Worm (Caenorhabditis elegans) whole organism, young adult: Measurements from ENCODE around the gene vps-37.

Experiments used
- F49E8.2 ChIP-seq: sonication (generic microtip); optimal IDR thresholded peaks from 3 replicates; lab custom pipeline; 2017; ENCODE audit warnings: missing genetic modification characterization, mild to moderate bottlenecking, missing compliant biosample characterization, antibody characterized with exemption, moderate library complexity; ENCODE audit not compliant: insufficient read depth
- T07F8.4 ChIP-seq: sonication (generic microtip); optimal IDR thresholded peaks from 2 replicates; lab custom pipeline; 2016; ENCODE audit warnings: mild to moderate bottlenecking, missing genetic modification characterization, moderate library complexity, missing compliant biosample characterization
- aptf-3 ChIP-seq: fragments of 200-800 bp; sonication (Bioruptor generic); IDR thresholded peaks from 2 replicates; pipeline ENCODE4 v1.3.6; 2022; ENCODE audit warnings: missing genetic modification characterization, missing compliant biosample characterization
- ceh-100 ChIP-seq: fragments of 200-800 bp; sonication (Bioruptor generic); IDR thresholded peaks from 2 replicates; pipeline ENCODE4 v1.3.6; 2022; ENCODE audit warnings: missing genetic modification reagents, missing genetic modification characterization, missing compliant biosample characterization
- mcd-1 ChIP-seq: fragments of 200-800 bp; sonication (Bioruptor generic); IDR thresholded peaks from 2 replicates; pipeline ENCODE4 v1.3.6; 2022; ENCODE audit warnings: missing genetic modification reagents, missing genetic modification characterization, missing compliant biosample characterization
- nhr-120 ChIP-seq: fragments of 200-800 bp; sonication (Bioruptor generic); IDR thresholded peaks from 2 replicates; pipeline ENCODE4 v1.3.6; 2022; ENCODE audit warnings: missing genetic modification characterization, missing compliant biosample characterization
- sea-2 ChIP-seq: fragments of 200-800 bp; sonication (Bioruptor generic); IDR thresholded peaks from 2 replicates; pipeline ENCODE4 v1.3.6; 2022; ENCODE audit warnings: missing genetic modification characterization, missing compliant biosample characterization
- snpc-4 ChIP-seq, 5 experiments: fragments of 150-350 bp in 1 of 5; sonication (generic microtip) in 4 of 5; optimal IDR thresholded peaks; 2 replicates each; lab custom pipeline; 2014 to 2018; ENCODE audit warnings: missing genetic modification characterization in 5 of 5, missing biosample characterization in 3 of 5, antibody characterized with exemption in 2 of 5, mild to moderate bottlenecking in 2 of 5, missing compliant biosample characterization in 2 of 5, missing genotype in 2 of 5, moderate library complexity in 2 of 5, missing genetic modification reagents in 1 of 5
- xnd-1 ChIP-seq: sonication (generic microtip); optimal IDR thresholded peaks from 2 replicates; lab custom pipeline; 2016; ENCODE audit warnings: missing genotype, missing genetic modification reagents, missing genetic modification characterization, missing compliant biosample characterization

DNA sequence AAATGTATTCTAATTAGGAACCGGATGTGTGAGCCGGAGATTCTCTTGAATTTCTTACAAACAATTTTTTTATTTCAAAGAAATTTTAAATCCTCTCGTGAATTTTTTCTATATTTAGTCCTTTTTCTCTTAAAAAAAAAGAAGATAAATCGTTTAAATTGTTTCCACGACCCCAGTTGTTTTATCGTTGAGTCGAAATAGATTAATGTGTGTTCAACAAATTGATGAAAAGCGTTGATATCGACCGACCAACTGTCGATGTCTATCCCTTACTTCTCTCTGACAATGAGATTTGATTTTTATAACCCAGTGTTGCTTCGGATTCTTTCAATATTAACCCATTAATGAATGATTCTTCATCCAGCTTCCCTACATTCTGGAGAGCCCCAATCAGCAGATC lies 13.8 kb downstream of the vps-37 start, which contains the start of gene CD4.1:
- TF ChIP-seq aptf-3 (GFP tag; lab: Robert Waterston, UW): no peak
- no peak for TF ChIP-seq xnd-1 (tag; lab: Kevin White, UChicago)
- TF ChIP-seq sea-2 (GFP tag; lab: Robert Waterston, UW): no peak
- no peak for TF ChIP-seq ceh-100 (GFP tag; lab: Robert Waterston, UW)
- TF ChIP-seq T07F8.4: no peak
- no peak for TF ChIP-seq nhr-120 (GFP tag; lab: Robert Waterston, UW)
- no peak for TF ChIP-seq snpc-4 (GFP tag; optimal IDR thresholded peaks at IDR 0.05; lab: Kevin White, UChicago)
- TF ChIP-seq snpc-4 (tag; optimal IDR thresholded peaks at IDR 0.05; lab: Kevin White, UChicago): no peak
- no peak for TF ChIP-seq F49E8.2 (tag; lab: Kevin White, UChicago)
- TF ChIP-seq mcd-1: no peak
